Worm (Caenorhabditis elegans) whole organism, L4 larva: ENCODE data around the gene daz-1.
A peak's percentile ranks its signal among the peaks of the same experiment; 100 is the strongest.

Source experiments
- F26F4.8 ChIP-seq: fragments of 200-800 bp; sonication (Bioruptor generic); conservative IDR thresholded peaks from 2 replicates; pipeline ENCODE4 v1.3.6; 2022; ENCODE audit warnings: missing genetic modification characterization, missing compliant biosample characterization
- Y105C5A.15 ChIP-seq: fragments of 200-800 bp; sonication (Bioruptor generic); IDR thresholded peaks from 2 replicates; pipeline ENCODE4 v1.3.6; 2022; ENCODE audit warnings: missing genetic modification characterization, missing compliant biosample characterization
- aha-1 ChIP-seq: fragments of 150-350 bp; peaks from one replicate; lab custom pipeline; 2014; ENCODE audit warnings: missing biosample characterization, missing genetic modification characterization
- arid-1 ChIP-seq: fragments of 200-800 bp; sonication (Bioruptor generic); conservative IDR thresholded peaks from 2 replicates; pipeline ENCODE4 v1.3.6; 2022; ENCODE audit warnings: missing genetic modification reagents, missing genetic modification characterization, missing compliant biosample characterization
- ceh-20 ChIP-seq: fragments of 200-800 bp; sonication (Bioruptor generic); IDR thresholded peaks from 2 replicates; pipeline ENCODE4 v1.3.6; 2022; ENCODE audit warnings: missing genetic modification reagents, missing genetic modification characterization, missing compliant biosample characterization
- ceh-28 ChIP-seq: fragments of 150-350 bp; optimal IDR thresholded peaks from 2 replicates; lab custom pipeline; 2014; ENCODE audit warnings: missing biosample characterization, missing genetic modification reagents, missing genetic modification characterization
- daf-12 ChIP-seq: fragments of 150-350 bp; optimal IDR thresholded peaks from 2 replicates; lab custom pipeline; 2014; ENCODE audit warnings: missing biosample characterization, missing genetic modification reagents, missing genetic modification characterization
- daf-8 ChIP-seq: fragments of 200-800 bp; sonication (Bioruptor generic); IDR thresholded peaks from 2 replicates; pipeline ENCODE4 v1.3.6; 2022; ENCODE audit warnings: missing genetic modification characterization, missing compliant biosample characterization
- dmd-8 ChIP-seq: fragments of 200-800 bp; sonication (Bioruptor generic); IDR thresholded peaks from 2 replicates; pipeline ENCODE4 v1.3.6; 2022; ENCODE audit warnings: missing genetic modification characterization, missing compliant biosample characterization
- fkh-10 ChIP-seq: fragments of 150-350 bp; optimal IDR thresholded peaks from 2 replicates; lab custom pipeline; 2014; ENCODE audit warnings: missing biosample characterization, missing genetic modification reagents, missing genetic modification characterization
- hlh-11 ChIP-seq: fragments of 200-800 bp; sonication (Bioruptor generic); optimal IDR thresholded peaks from 2 replicates; lab custom pipeline; 2018; ENCODE audit warnings: mild to moderate bottlenecking, missing genetic modification characterization, missing compliant biosample characterization
- lin-13 ChIP-seq: fragments of 150-350 bp; optimal IDR thresholded peaks from 2 replicates; lab custom pipeline; 2014; ENCODE audit warnings: missing biosample characterization, missing genetic modification reagents, missing genetic modification characterization
- lin-15B ChIP-seq: fragments of 150-350 bp; sonication (generic microtip); optimal IDR thresholded peaks from 3 replicates; lab custom pipeline; 2014; ENCODE audit warnings: missing biosample characterization, missing genetic modification characterization
- lir-3 ChIP-seq: sonication (generic microtip); optimal IDR thresholded peaks from 2 replicates; lab custom pipeline; 2016; ENCODE audit warnings: mild to moderate bottlenecking, missing genetic modification characterization, missing compliant biosample characterization
- madf-9 ChIP-seq: fragments of 200-800 bp; sonication (Bioruptor generic); conservative IDR thresholded peaks from 2 replicates; pipeline ENCODE4 v1.3.6; 2022; ENCODE audit warnings: missing genetic modification reagents, missing genetic modification characterization, missing compliant biosample characterization
- mdl-1 ChIP-seq, 2 experiments: fragments of 150-350 bp in 1 of 2; sonication (generic microtip) in 1 of 2; optimal IDR thresholded peaks; 2 replicates each; lab custom pipeline; 2014 to 2017; ENCODE audit warnings: missing biosample characterization in 2 of 2, missing genetic modification characterization in 2 of 2
- mes-2 ChIP-seq: sonication (generic microtip); optimal IDR thresholded peaks from 2 replicates; lab custom pipeline; 2016; ENCODE audit warnings: missing genotype, mild to moderate bottlenecking, missing genetic modification characterization, missing compliant biosample characterization; ENCODE audit not compliant: poor library complexity, severe bottlenecking
- mxl-2 ChIP-seq: fragments of 200-800 bp; sonication (Bioruptor generic); conservative IDR thresholded peaks from 2 replicates; pipeline ENCODE4 v1.3.6; 2022; ENCODE audit warnings: missing genetic modification reagents, missing genetic modification characterization, missing compliant biosample characterization
- nhr-10 ChIP-seq: fragments of 150-350 bp; optimal IDR thresholded peaks from 2 replicates; lab custom pipeline; 2014; ENCODE audit warnings: missing biosample characterization, missing genetic modification characterization
- nhr-28 ChIP-seq: fragments of 150-350 bp; optimal IDR thresholded peaks from 2 replicates; lab custom pipeline; 2014; ENCODE audit warnings: missing biosample characterization, missing genetic modification characterization
- nhr-41 ChIP-seq: fragments of 200-800 bp; sonication (Bioruptor generic); IDR thresholded peaks from 2 replicates; pipeline ENCODE4 v1.3.6; 2022; ENCODE audit warnings: missing genetic modification reagents, missing genetic modification characterization, missing compliant biosample characterization
- nhr-76 ChIP-seq: fragments of 150-350 bp; optimal IDR thresholded peaks from 2 replicates; lab custom pipeline; 2014; ENCODE audit warnings: missing biosample characterization, missing genetic modification characterization
- skn-1 ChIP-seq: fragments of 150-350 bp; optimal IDR thresholded peaks from 2 replicates; lab custom pipeline; 2014; ENCODE audit warnings: missing biosample characterization, missing genetic modification characterization
- unc-130 ChIP-seq: sonication (generic microtip); optimal IDR thresholded peaks from 2 replicates; lab custom pipeline; 2016; ENCODE audit warnings: missing genetic modification reagents, missing genetic modification characterization, missing compliant biosample characterization
- unc-39 ChIP-seq: sonication (generic microtip); optimal IDR thresholded peaks from 2 replicates; lab custom pipeline; 2017; ENCODE audit warnings: missing biosample characterization, missing genetic modification characterization
- unc-62 ChIP-seq, 3 experiments: fragments of 150-350 bp in 1 of 3; sonication (generic microtip); optimal IDR thresholded peaks in 2 of 3; peaks in 1 of 3; 1 replicate in 1 of 3; 2 replicates in 2 of 3; lab custom pipeline; 2014 to 2017; ENCODE audit warnings: missing biosample characterization in 3 of 3, missing genetic modification characterization in 3 of 3, missing genetic modification reagents in 3 of 3, missing genotype in 1 of 3
- vab-7 ChIP-seq: fragments of 200-800 bp; sonication (Bioruptor generic); IDR thresholded peaks from 2 replicates; pipeline ENCODE4 v1.3.6; 2022; ENCODE audit warnings: missing genetic modification reagents, missing genetic modification characterization, missing compliant biosample characterization
- ztf-11 ChIP-seq: fragments of 150-350 bp; optimal IDR thresholded peaks from 2 replicates; lab custom pipeline; 2014; ENCODE audit warnings: missing biosample characterization, missing genetic modification characterization
- ztf-7 ChIP-seq: fragments of 150-350 bp; optimal IDR thresholded peaks from 2 replicates; lab custom pipeline; 2014; ENCODE audit warnings: missing biosample characterization, missing genetic modification characterization

daz-1 gene

ce11 chrII:5478318-5478717, 22.2 kb downstream of the daz-1 start, which contains the start of gene F56D1.1:
Gene F56D1.1, plus strand, starts transcription at chrII:5478618.
- TF ChIP-seq mdl-1 (tag; optimal IDR thresholded peaks at IDR 0.05; lab: Kevin White, UChicago), result no peak
- TF ChIP-seq ceh-28 (tag; lab: Kevin White, UChicago), result no peak
- TF ChIP-seq daf-8 (GFP tag; lab: Robert Waterston, UW), result no peak
- no peak for TF ChIP-seq daf-12 (tag; lab: Kevin White, UChicago)

ce11 chrII:5481982-5482381, 25.9 kb downstream of the daz-1 start, which contains the start of gene cal-8:
Gene cal-8, minus strand, starts transcription at chrII:5482041.
- TF ChIP-seq unc-62 (GFP tag; optimal IDR thresholded peaks at IDR 0.05 in 1 of 2; lab: Kevin White, UChicago) (peak in 1 of 2 experiments; percentile 98), unc-62 (tag; optimal IDR thresholded peaks at IDR 0.05; lab: Kevin White, UChicago) (no peak), arid-1 (GFP tag; lab: Robert Waterston, UW) (no peak)
- TF ChIP-seq, all 104 proteins: peak for 1

DNA sequence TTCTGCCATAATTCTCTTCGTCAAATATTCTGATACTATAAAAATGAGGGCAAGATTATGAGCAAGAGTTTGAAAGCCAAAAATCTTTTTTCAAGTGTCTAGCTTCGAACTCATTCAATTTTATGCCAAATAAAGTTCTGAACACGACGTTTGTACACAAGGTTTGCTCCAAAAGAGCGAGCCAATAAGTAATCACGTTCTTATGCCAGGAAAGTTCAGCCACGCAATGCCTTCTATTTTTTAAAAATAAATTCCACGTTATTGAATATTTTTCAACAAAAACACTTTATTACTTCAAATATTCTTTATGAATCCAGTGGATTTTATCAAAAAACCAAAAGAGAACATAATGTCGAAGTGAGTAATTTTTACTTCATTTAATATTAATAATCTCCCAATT, 31.7 kb downstream of the daz-1 start, which contains the start of gene nep-5:
TSS of gene nep-5 (plus strand) at position 301 of the 400 bp plus-strand sequence.
- TF ChIP-seq nhr-76 (tag; lab: Kevin White, UChicago) (no peak), vab-7 (no peak), F26F4.8 (GFP tag; lab: Robert Waterston, UW) (no peak), madf-9 (GFP tag; lab: Robert Waterston, UW) (no peak), dmd-8 (no peak), lin-13 (GFP tag; lab: Kevin White, UChicago) (no peak), lir-3 (tag; lab: Kevin White, UChicago) (no peak), ztf-11 (tag; lab: Kevin White, UChicago) (no peak), mxl-2 (GFP tag; lab: Robert Waterston, UW) (no peak)

DNA sequence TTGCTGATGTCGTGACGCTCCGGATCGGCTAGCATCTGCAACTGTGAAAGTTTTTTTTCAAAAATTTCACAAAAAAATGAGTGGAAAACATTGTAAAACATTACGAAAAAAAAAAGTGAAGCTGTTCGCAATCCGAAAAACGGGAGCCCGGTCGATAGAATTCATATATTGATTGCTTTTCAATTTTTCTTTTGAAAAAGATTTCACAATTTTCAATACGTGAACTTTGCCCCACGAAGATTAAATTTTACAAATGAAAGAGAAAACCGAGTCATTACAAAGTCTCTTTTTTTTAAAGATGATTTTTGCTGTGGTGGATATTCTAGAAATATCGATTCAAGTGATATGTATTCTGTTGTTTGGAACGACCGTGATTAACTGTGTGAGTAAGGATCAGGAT, 38.3 kb downstream of the daz-1 start, which contains the start of gene F12A10.6:
TSS of gene F12A10.6 (minus strand) at position 101 of the 400 bp plus-strand sequence.
- no peak for TF ChIP-seq ceh-20 (GFP tag; lab: Robert Waterston, UW)
- TF ChIP-seq daf-12 (tag; lab: Kevin White, UChicago), result no peak
- TF ChIP-seq, all 104 proteins: peak for 0

DNA sequence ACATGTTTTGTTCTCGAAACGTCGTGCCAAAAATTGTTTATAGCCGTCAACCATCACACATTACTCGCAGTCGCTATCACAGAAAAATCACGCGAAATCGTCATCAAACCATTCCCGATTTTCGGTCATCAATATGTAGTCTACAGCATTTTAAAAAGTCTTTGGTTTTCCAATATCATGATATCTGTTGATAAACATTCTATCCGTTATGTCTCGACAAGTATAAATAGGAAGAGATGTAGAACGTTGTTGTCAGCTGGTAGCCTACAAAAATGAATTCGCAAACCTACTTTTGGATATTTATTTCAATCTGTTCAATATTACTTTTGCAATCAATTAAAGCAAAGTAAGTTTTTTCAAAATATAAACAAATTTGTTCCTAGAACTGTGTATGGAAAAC, 40.3 kb downstream of the daz-1 start, which contains the start of gene F12A10.1:
TSS of gene F12A10.1 (plus strand) at position 166 of the 400 bp plus-strand sequence.
- TF ChIP-seq nhr-28 (tag; lab: Kevin White, UChicago), result peak; percentile 77
- no peak for TF ChIP-seq fkh-10
- TF ChIP-seq hlh-11 (tag; lab: Kevin White, UChicago), result peak; percentile 30
- TF ChIP-seq skn-1 (tag; lab: Kevin White, UChicago), result no peak

- no peak for TF ChIP-seq unc-39
- no peak for TF ChIP-seq vab-7
- no peak for TF ChIP-seq nhr-41 (GFP tag; lab: Robert Waterston, UW)
- TF ChIP-seq Y105C5A.15, result no peak
- no peak for TF ChIP-seq madf-9 (GFP tag; lab: Robert Waterston, UW)
- no peak for TF ChIP-seq nhr-10 (tag; lab: Kevin White, UChicago)
- no peak for TF ChIP-seq lin-15B
- no peak for TF ChIP-seq unc-130 (GFP tag; lab: Kevin White, UChicago)
- no peak for TF ChIP-seq ztf-7 (tag; lab: Kevin White, UChicago)
These were observed 41.4 kb downstream of the daz-1 start for ce11 chrII:5497541-5497940.

DNA sequence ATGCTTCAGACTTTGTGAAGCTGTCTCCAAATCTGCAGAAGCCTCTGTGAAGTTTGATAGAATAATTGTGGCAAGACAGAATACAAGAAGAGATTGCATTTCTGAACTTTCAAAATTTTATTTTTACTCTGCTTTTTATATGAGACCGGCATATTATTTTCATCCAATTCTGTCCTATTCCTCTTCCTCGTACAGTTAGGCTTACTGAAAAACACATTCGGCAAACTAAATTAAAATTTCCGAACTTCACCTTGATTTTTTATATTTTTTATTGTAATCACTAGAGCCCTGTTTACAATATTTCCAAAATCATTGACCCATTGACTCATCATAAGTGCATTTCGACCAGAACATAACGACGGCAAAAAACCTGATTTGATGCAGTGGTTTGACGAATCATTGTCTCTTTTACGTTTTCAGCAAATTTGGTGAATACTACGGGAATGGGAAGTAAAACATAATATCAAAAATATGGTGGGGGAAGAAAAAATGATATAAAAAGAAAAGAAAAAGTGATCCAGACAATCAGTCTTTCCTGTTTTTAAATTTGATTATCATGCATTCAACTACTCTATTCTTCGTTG, 42.1 kb downstream of the daz-1 start, which contains the start of the genes suex-1 and F12A10.9:
TSS of gene suex-1 (minus strand) at position 101 of the 584 bp plus-strand sequence.
TSS of gene F12A10.9 (plus strand) at position 534 of the 584 bp plus-strand sequence.
- TF ChIP-seq mes-2 (tag; lab: Kevin White, UChicago) (no peak), aha-1 (peak; percentile 33)
